Fruit fly (Drosophila melanogaster) whole organism, embryonic: Measurements from ENCODE around the gene PAN3.
A peak's percentile ranks its signal among the peaks of the same experiment; 100 is the strongest.

Experiments
- CG14667 ChIP-seq: fragments of 200-800 bp; sonication (Bioruptor generic); IDR thresholded peaks from 2 replicates; pipeline ENCODE4 v1.3.6; 2022; ENCODE audit warnings: missing biosample characterization, missing genetic modification characterization
- CG7786 ChIP-seq: fragments of 200-800 bp; sonication (Bioruptor generic); optimal IDR thresholded peaks from 2 replicates; lab custom pipeline; 2016; ENCODE audit warnings: missing biosample characterization, missing genetic modification characterization
- CG8478 ChIP-seq: fragments of >200 bp; optimal IDR thresholded peaks from 2 replicates; lab custom pipeline; 2018
- Dref ChIP-seq: fragments of 200-800 bp; sonication (Bioruptor generic); IDR thresholded peaks from 2 replicates; pipeline ENCODE4 v1.3.6; 2022; ENCODE audit warnings: missing biosample characterization, missing genetic modification characterization
- Fer2 ChIP-seq: fragments of 200-800 bp; sonication (Bioruptor generic); optimal IDR thresholded peaks from 2 replicates; lab custom pipeline; 2018; ENCODE audit warnings: missing biosample characterization, mild to moderate bottlenecking, missing genetic modification characterization, moderate library complexity
- Hr78 ChIP-seq, 2 experiments: fragments of 200-800 bp in 1 of 2; fragments of >200 bp in 1 of 2; sonication (Bioruptor generic) in 1 of 2; optimal IDR thresholded peaks; 2 replicates each; lab custom pipeline; 2017 to 2019; ENCODE audit warnings: missing biosample characterization in 2 of 2, missing genetic modification characterization in 2 of 2, mild to moderate bottlenecking in 1 of 2, moderate library complexity in 1 of 2
- YL-1 ChIP-seq: fragments of 200-800 bp; sonication (Bioruptor generic); optimal IDR thresholded peaks from 3 replicates; lab custom pipeline; 2017; ENCODE audit warnings: missing biosample characterization, mild to moderate bottlenecking, missing genetic modification characterization
- bowl ChIP-seq: fragments of 200-800 bp; sonication (Bioruptor generic); IDR thresholded peaks from 2 replicates; pipeline ENCODE4 v1.3.6; 2022; ENCODE audit warnings: missing biosample characterization, missing genetic modification characterization
- corto ChIP-seq: fragments of 200-800 bp; sonication (Bioruptor generic); optimal IDR thresholded peaks from 2 replicates; lab custom pipeline; 2016; ENCODE audit warnings: missing biosample characterization, mild to moderate bottlenecking, missing genetic modification characterization, moderate library complexity
- slou ChIP-seq: fragments of 200-800 bp; sonication (Bioruptor generic); optimal IDR thresholded peaks from 3 replicates; lab custom pipeline; 2016; ENCODE audit warnings: missing biosample characterization, missing genetic modification characterization
- ttk ChIP-seq: fragments of 200-800 bp; sonication (Bioruptor generic); IDR thresholded peaks from 2 replicates; pipeline ENCODE4 v2.1.2; 2022; ENCODE audit warnings: missing biosample characterization, missing genetic modification characterization
- vnd ChIP-seq: fragments of 200-800 bp; sonication (Bioruptor generic); IDR thresholded peaks from 3 replicates; pipeline ENCODE4 v1.3.6; 2022; ENCODE audit warnings: missing biosample characterization, missing genetic modification characterization; ENCODE audit not compliant: partially characterized antibody

- TF ChIP-seq Dref (GFP tag; lab: Robert Waterston, UW) (0 out of 2 replicates have a peak, but pooled peaks have one; percentile 16), corto (no peak), slou (peak; percentile 24), YL-1 (GFP tag; lab: Kevin White, UChicago) (no peak), ttk (peak; percentile 46; the same call in 1 of the 2 replicates), bowl (GFP tag; lab: Robert Waterston, UW) (no peak), vnd (GFP tag; lab: Robert Waterston, UW) (0 out of 3 replicates have a peak, but pooled peaks have one; percentile 30), CG7786 (GFP tag; lab: Kevin White, UChicago) (peak; percentile 66), Fer2 (tag; lab: Kevin White, UChicago) (peak; percentile 20), CG8478 (no peak), Hr78 (GFP tag; optimal IDR thresholded peaks at IDR 0.05; lab: Kevin White, UChicago) (no peak), CG14667 (GFP tag; lab: Robert Waterston, UW) (0 out of 2 replicates have a peak, but pooled peaks have one; percentile 28)
Measured at dm6 chr3L:3052110-3052871, 18.6 kb upstream of the PAN3 start, which contains the start of gene CG1271.
